Fruit fly (Drosophila melanogaster): ENCODE data around the gene CG13078.

CG13078 gene

DNA sequence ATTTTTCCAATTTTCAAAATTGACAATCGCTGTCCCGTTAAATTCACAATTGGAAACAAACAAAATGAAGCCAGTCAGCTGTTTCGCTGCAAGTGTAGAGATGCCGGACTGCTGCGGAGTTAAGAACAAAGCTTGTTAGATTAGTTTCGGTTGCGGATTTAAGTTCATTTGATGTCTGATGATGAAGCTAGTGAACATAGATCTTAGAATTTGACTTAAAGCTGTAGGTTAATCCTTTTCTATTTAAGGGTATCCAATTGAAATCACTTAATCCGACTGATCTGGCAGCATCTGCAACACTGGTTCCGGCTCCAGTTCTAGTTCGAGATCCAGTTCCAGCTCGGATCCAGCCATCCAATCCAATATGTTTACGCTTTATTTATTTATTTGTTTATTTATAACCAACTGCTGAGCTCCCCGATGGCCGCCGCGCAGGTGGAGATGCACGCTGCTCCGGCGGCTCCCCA is 20.2 kb downstream of the CG13078 start, which contains the start of the genes PCNA2 and CG10366 (continued):
- TF ChIP-seq stc (GFP tag; IDR thresholded peaks at IDR 0.05), result no peak
- TF ChIP-seq CG34224 (GFP tag; IDR thresholded peaks at IDR 0.05; ENCODE audit: partially characterized antibody), result peak; percentile 62; the same call in 1 of the 3 replicates
- TF ChIP-seq CG10431 (GFP tag; optimal IDR thresholded peaks at IDR 0.05), result no peak
- TF ChIP-seq CG4404 (GFP tag; IDR thresholded peaks at IDR 0.05), result peak; percentile 15; the same call in 1 of the 2 replicates
- peak; percentile 60 for TF ChIP-seq ftz-f1 (GFP tag; optimal IDR thresholded peaks at IDR 0.05)
- TF ChIP-seq Hr51 (GFP tag; optimal IDR thresholded peaks at IDR 0.05), result peak; percentile 49 to 56
- no peak for TF ChIP-seq Gug (GFP tag; IDR thresholded peaks at IDR 0.05)
- TF ChIP-seq Spps (tag; optimal IDR thresholded peaks at IDR 0.05), result peak; percentile 17
- no peak for TF ChIP-seq CG4707 (GFP tag; optimal IDR thresholded peaks at IDR 0.05)
- peak; percentile 43; the same call in 1 of the 2 replicates for TF ChIP-seq CG17328 (GFP tag; IDR thresholded peaks at IDR 0.05)
- peak; percentile 67; the same call in 1 of the 2 replicates for TF ChIP-seq inv (GFP tag; IDR thresholded peaks at IDR 0.05; ENCODE audit: partially characterized antibody)
- TF ChIP-seq sim (GFP tag; IDR thresholded peaks at IDR 0.05), result no peak
- TF ChIP-seq CG7987 (GFP tag; optimal IDR thresholded peaks at IDR 0.05), result peak; percentile 33
- peak; percentile 81 for TF ChIP-seq CG30403 (GFP tag; optimal IDR thresholded peaks at IDR 0.05)
- peak; percentile 79 for TF ChIP-seq hkb (optimal IDR thresholded peaks at IDR 0.05)
- TF ChIP-seq hkb (GFP tag; IDR thresholded peaks at IDR 0.05), result 0 out of 2 replicates have a peak, but pooled peaks have one; percentile 23
- TF ChIP-seq ems (GFP tag; optimal IDR thresholded peaks at IDR 0.05), result peak; percentile 72
- TF ChIP-seq CG31441 (GFP tag; IDR thresholded peaks at IDR 0.05), result peak; percentile 54
- TF ChIP-seq CG6683 (GFP tag; optimal IDR thresholded peaks at IDR 0.05), result no peak
- peak; percentile 64 for TF ChIP-seq Fer1 (GFP tag; optimal IDR thresholded peaks at IDR 0.05)
- no peak for TF ChIP-seq salm (tag; optimal IDR thresholded peaks at IDR 0.05)
- no peak for TF ChIP-seq Dref (GFP tag; IDR thresholded peaks at IDR 0.05)
- TF ChIP-seq YL-1 (GFP tag; optimal IDR thresholded peaks at IDR 0.05), result peak; percentile 39
- TF ChIP-seq Trl (optimal IDR thresholded peaks at IDR 0.05), result no peak
- peak; percentile 85 for TF ChIP-seq Trl (GFP tag; optimal IDR thresholded peaks at IDR 0.05)
- no peak for TF ChIP-seq CG2875 (GFP tag; optimal IDR thresholded peaks at IDR 0.05)
- peak; percentile 3 for TF ChIP-seq fd96Cb (tag; optimal IDR thresholded peaks at IDR 0.05)
- peak; percentile 65 for TF ChIP-seq grau (tag; optimal IDR thresholded peaks at IDR 0.05)
- TF ChIP-seq Doc2 (GFP tag; IDR thresholded peaks at IDR 0.05), result no peak
- peak; percentile 54; the same call in 1 of the 2 replicates for TF ChIP-seq vvl (GFP tag; IDR thresholded peaks at IDR 0.05)
- peak; percentile 57 for TF ChIP-seq CG9727 (GFP tag; optimal IDR thresholded peaks at IDR 0.05)
- TF ChIP-seq yki (optimal IDR thresholded peaks at IDR 0.05), result no peak
- peak; percentile 45; the same call in 1 of the 2 replicates for TF ChIP-seq CG32767 (GFP tag; IDR thresholded peaks at IDR 0.05)
- no peak for TF ChIP-seq dimm (GFP tag; IDR thresholded peaks at IDR 0.05)
- TF ChIP-seq Six4 (GFP tag; optimal IDR thresholded peaks at IDR 0.05), result peak; percentile 44
- no peak for TF ChIP-seq rib (GFP tag; IDR thresholded peaks at IDR 0.05)
- TF ChIP-seq bcd (GFP tag; optimal IDR thresholded peaks at IDR 0.05), result peak; percentile 58
- TF ChIP-seq Dll (GFP tag; IDR thresholded peaks at IDR 0.05; ENCODE audit: partially characterized antibody), result 0 out of 4 replicates have a peak, but pooled peaks have one; percentile 43
- peak; percentile 6 for TF ChIP-seq D19A (tag; optimal IDR thresholded peaks at IDR 0.05)
- TF ChIP-seq pnt (GFP tag; optimal IDR thresholded peaks at IDR 0.05), result peak; percentile 69
- peak; percentile 85 for TF ChIP-seq row (GFP tag; IDR thresholded peaks at IDR 0.05)
- no peak for TF ChIP-seq ttk (GFP tag; IDR thresholded peaks at IDR 0.05)
- peak; percentile 48 for TF ChIP-seq CG12236 (GFP tag; optimal IDR thresholded peaks at IDR 0.05)
- TF ChIP-seq CG7357 (GFP tag; IDR thresholded peaks at IDR 0.05), result no peak
- peak; percentile 61 for TF ChIP-seq luna (GFP tag; optimal IDR thresholded peaks at IDR 0.05)
- TF ChIP-seq CG10267 (tag; optimal IDR thresholded peaks at IDR 0.05), result peak; percentile 67
- no peak for TF ChIP-seq gsb (GFP tag; IDR thresholded peaks at IDR 0.05)
- TF ChIP-seq ATbp (GFP tag; optimal IDR thresholded peaks at IDR 0.05), result no peak
- no peak for TF ChIP-seq ham (GFP tag; IDR thresholded peaks at IDR 0.05)
- TF ChIP-seq CG1603 (tag; optimal IDR thresholded peaks at IDR 0.05), result peak; percentile 86
- TF ChIP-seq CG14860 (GFP tag; IDR thresholded peaks at IDR 0.05; ENCODE audit: partially characterized antibody), result no peak
- no peak for TF ChIP-seq CG11696 (GFP tag; IDR thresholded peaks at IDR 0.05)
